Worm (Caenorhabditis elegans) whole organism, late embryonic: ENCODE data around the gene C08H9.18.

ENCODE experiments used
- F13H6.1 ChIP-seq: sonication (generic microtip); optimal IDR thresholded peaks from 2 replicates; lab custom pipeline; 2016; ENCODE audit warnings: missing genetic modification characterization, missing compliant biosample characterization
- ceh-31 ChIP-seq: sonication (generic microtip); optimal IDR thresholded peaks from 2 replicates; lab custom pipeline; 2016; ENCODE audit warnings: missing genetic modification characterization, missing compliant biosample characterization
- ceh-48 ChIP-seq: sonication (generic microtip); optimal IDR thresholded peaks from 2 replicates; lab custom pipeline; 2016; ENCODE audit warnings: missing genetic modification characterization, inconsistent platforms, missing compliant biosample characterization
- ceh-9 ChIP-seq: sonication (generic microtip); optimal IDR thresholded peaks from 2 replicates; lab custom pipeline; 2016; ENCODE audit warnings: mild to moderate bottlenecking, missing genetic modification characterization, inconsistent platforms, missing compliant biosample characterization
- dve-1 ChIP-seq: sonication (generic microtip); optimal IDR thresholded peaks from 2 replicates; lab custom pipeline; 2017; ENCODE audit warnings: antibody characterized with exemption, mild to moderate bottlenecking, missing genetic modification characterization, missing compliant biosample characterization
- fkh-6 ChIP-seq: sonication (generic microtip); optimal IDR thresholded peaks from 2 replicates; lab custom pipeline; 2016; ENCODE audit warnings: missing genetic modification characterization, missing compliant biosample characterization
- hlh-8 ChIP-seq: sonication (generic microtip); optimal IDR thresholded peaks from 2 replicates; lab custom pipeline; 2016; ENCODE audit warnings: missing genotype, missing genetic modification characterization, missing compliant biosample characterization
- nhr-11 ChIP-seq: fragments of 150-350 bp; optimal IDR thresholded peaks from 2 replicates; lab custom pipeline; 2014; ENCODE audit warnings: missing biosample characterization, missing genetic modification characterization
- pax-1 ChIP-seq: fragments of 150-350 bp; optimal IDR thresholded peaks from 2 replicates; lab custom pipeline; 2014; ENCODE audit warnings: missing biosample characterization, missing genetic modification characterization
- pha-4 ChIP-seq: fragments of 150-350 bp; optimal IDR thresholded peaks from 2 replicates; lab custom pipeline; 2018; ENCODE audit warnings: missing biosample characterization, missing genetic modification reagents, missing genetic modification characterization
- pqm-1 ChIP-seq: sonication (generic microtip); optimal IDR thresholded peaks from 2 replicates; lab custom pipeline; 2016; ENCODE audit warnings: missing genetic modification characterization, missing compliant biosample characterization
- unc-3 ChIP-seq, 2 experiments: fragments of 200-800 bp in 1 of 2; sonication (Bioruptor generic) in 1 of 2; sonication (generic microtip) in 1 of 2; conservative IDR thresholded peaks in 1 of 2; optimal IDR thresholded peaks in 1 of 2; 2 replicates each; pipeline versions ENCODE4 v1.3.6 to Lab custom; 2016 to 2022; ENCODE audit warnings: missing compliant biosample characterization in 2 of 2, missing genetic modification characterization in 2 of 2, missing genetic modification reagents in 1 of 2

- TF ChIP-seq fkh-6 (tag; lab: Kevin White, UChicago) (no peak), pax-1 (no peak), nhr-11 (tag; lab: Kevin White, UChicago) (no peak), ceh-48 (tag; lab: Kevin White, UChicago) (no peak), unc-3 (GFP tag; conservative IDR thresholded peaks at IDR 0.05; lab: Robert Waterston, UW) (no peak), unc-3 (tag; optimal IDR thresholded peaks at IDR 0.05; lab: Kevin White, UChicago) (no peak), pha-4 (tag; lab: Kevin White, UChicago) (no peak), F13H6.1 (tag; lab: Kevin White, UChicago) (no peak), dve-1 (tag; lab: Kevin White, UChicago) (no peak), pqm-1 (tag; lab: Kevin White, UChicago) (no peak), hlh-8 (no peak), ceh-31 (tag; lab: Kevin White, UChicago) (no peak), ceh-9 (no peak)
Observed at ce11 chrII:9868207-9868606, 6.2 kb upstream of the C08H9.18 start.
